Worm (Caenorhabditis elegans): Measurements from ENCODE around the gene sqt-3.

- no peak for TF ChIP-seq pha-4 (tag; optimal IDR thresholded peaks at IDR 0.05)
- TF ChIP-seq egl-44 (GFP tag; IDR thresholded peaks at IDR 0.05) = no peak
- no peak for TF ChIP-seq F22D6.2 (tag; optimal IDR thresholded peaks at IDR 0.05)
- no peak for TF ChIP-seq cebp-2 (GFP tag; IDR thresholded peaks at IDR 0.05)
- no peak for TF ChIP-seq dpff-1 (tag; optimal IDR thresholded peaks at IDR 0.05)
- no peak for TF ChIP-seq ama-1 (optimal IDR thresholded peaks at IDR 0.05)
- TF ChIP-seq ama-1 (GFP tag; optimal IDR thresholded peaks at IDR 0.05) = no peak
- no peak for TF ChIP-seq ceh-27 (GFP tag; optimal IDR thresholded peaks at IDR 0.05)
- TF ChIP-seq madf-6 (GFP tag; IDR thresholded peaks at IDR 0.05) = no peak
- no peak for TF ChIP-seq die-1 (tag; optimal IDR thresholded peaks at IDR 0.05)
- no peak for TF ChIP-seq attf-5 (GFP tag; optimal IDR thresholded peaks at IDR 0.05)
- TF ChIP-seq akir-1 (GFP tag; optimal IDR thresholded peaks at IDR 0.05) = no peak
- TF ChIP-seq chd-7 (tag; optimal IDR thresholded peaks at IDR 0.05) = no peak
- TF ChIP-seq repo-1 (tag; optimal IDR thresholded peaks at IDR 0.05) = no peak
Measured at ce11 chrV:12358347-12358746, 5.8 kb downstream of the sqt-3 start, which contains the start of gene F23H12.5.
